Fruit fly (Drosophila melanogaster) whole organism, embryonic: ENCODE measurements around the gene Mlc-c.

Source experiments
- ATbp ChIP-seq: fragments of 200-800 bp; sonication (Bioruptor generic); optimal IDR thresholded peaks from 2 replicates; lab custom pipeline; 2017; ENCODE audit warnings: missing biosample characterization, mild to moderate bottlenecking, missing genetic modification characterization, missing genetic modification reagents
- BEAF-32 ChIP-seq: fragments of 200-800 bp; sonication (Bioruptor generic); optimal IDR thresholded peaks from 3 replicates; lab custom pipeline; 2017; ENCODE audit warnings: missing biosample characterization, missing genetic modification characterization, mild to moderate bottlenecking, moderate library complexity, missing genetic modification reagents
- CG10267 ChIP-seq: fragments of 200-800 bp; sonication (Bioruptor generic); optimal IDR thresholded peaks from 2 replicates; lab custom pipeline; 2018; ENCODE audit warnings: missing biosample characterization, mild to moderate bottlenecking, missing genetic modification characterization, moderate library complexity
- CG10321 ChIP-seq: fragments of 200-800 bp; sonication (Bioruptor generic); IDR thresholded peaks from 2 replicates; pipeline ENCODE4 v1.3.6; 2022; ENCODE audit warnings: missing biosample characterization, missing genetic modification characterization
- CG11247 ChIP-seq: fragments of 200-800 bp; sonication (Bioruptor generic); IDR thresholded peaks from 2 replicates; pipeline ENCODE4 v1.3.6; 2022; ENCODE audit warnings: missing biosample characterization, missing genetic modification characterization
- CG11695 ChIP-seq: fragments of 200-800 bp; sonication (Bioruptor generic); IDR thresholded peaks from 3 replicates; pipeline ENCODE4 v1.3.6; 2022; ENCODE audit warnings: missing biosample characterization, missing genetic modification characterization
- CG12219 ChIP-seq: fragments of 200-800 bp; sonication (Bioruptor generic); optimal IDR thresholded peaks from 3 replicates; lab custom pipeline; 2018; ENCODE audit warnings: missing biosample characterization, mild to moderate bottlenecking, missing genetic modification characterization
- CG13624 ChIP-seq: fragments of 200-800 bp; sonication (Bioruptor generic); optimal IDR thresholded peaks from 2 replicates; lab custom pipeline; 2016; ENCODE audit warnings: missing biosample characterization, missing genetic modification characterization
- CG14441 ChIP-seq: fragments of 200-800 bp; sonication (Bioruptor generic); IDR thresholded peaks from 2 replicates; pipeline ENCODE4 v1.3.6; 2022; ENCODE audit warnings: missing biosample characterization, missing genetic modification characterization
- CG14667 ChIP-seq: fragments of 200-800 bp; sonication (Bioruptor generic); IDR thresholded peaks from 2 replicates; pipeline ENCODE4 v1.3.6; 2022; ENCODE audit warnings: missing biosample characterization, missing genetic modification characterization
- CG15514 ChIP-seq: fragments of 200-800 bp; sonication (Bioruptor generic); optimal IDR thresholded peaks from 3 replicates; lab custom pipeline; 2017; ENCODE audit warnings: missing biosample characterization, missing genetic modification characterization, mild to moderate bottlenecking, moderate library complexity, missing genetic modification reagents
- CG15601 ChIP-seq: fragments of 200-800 bp; sonication (Bioruptor generic); optimal IDR thresholded peaks from 3 replicates; lab custom pipeline; 2019; ENCODE audit warnings: missing biosample characterization, mild to moderate bottlenecking, missing genetic modification characterization, moderate library complexity
- CG16813 ChIP-seq: fragments of 200-800 bp; sonication (Bioruptor generic); IDR thresholded peaks from 3 replicates; pipeline ENCODE4 v1.3.6; 2022; ENCODE audit warnings: missing biosample characterization, missing genetic modification characterization; ENCODE audit not compliant: partially characterized antibody
- CG17186 ChIP-seq: fragments of 200-800 bp; sonication (Bioruptor generic); optimal IDR thresholded peaks from 3 replicates; lab custom pipeline; 2017; ENCODE audit warnings: missing biosample characterization, missing genetic modification reagents, missing genetic modification characterization
- CG1832 ChIP-seq: fragments of 200-800 bp; sonication (Bioruptor generic); optimal IDR thresholded peaks from 2 replicates; lab custom pipeline; 2017; ENCODE audit warnings: missing biosample characterization, mild to moderate bottlenecking, missing genetic modification characterization, inconsistent platforms
- CG30403 ChIP-seq: fragments of 200-800 bp; sonication (Bioruptor generic); optimal IDR thresholded peaks from 3 replicates; lab custom pipeline; 2016; ENCODE audit warnings: missing biosample characterization, missing genetic modification characterization
- CG3163 ChIP-seq: fragments of 200-800 bp; sonication (Bioruptor generic); optimal IDR thresholded peaks from 3 replicates; lab custom pipeline; 2016; ENCODE audit warnings: missing biosample characterization, missing genetic modification characterization
- CG3407 ChIP-seq: fragments of 200-800 bp; sonication (Bioruptor generic); optimal IDR thresholded peaks from 2 replicates; lab custom pipeline; 2018; ENCODE audit warnings: missing biosample characterization, mild to moderate bottlenecking, missing genetic modification characterization
- CG3847 ChIP-seq: fragments of 200-800 bp; sonication (Bioruptor generic); IDR thresholded peaks from 2 replicates; pipeline ENCODE4 v1.3.6; 2022; ENCODE audit warnings: missing biosample characterization, missing genetic modification characterization
- CG3995 ChIP-seq: fragments of 200-800 bp; sonication (Bioruptor generic); optimal IDR thresholded peaks from 3 replicates; lab custom pipeline; 2016; ENCODE audit warnings: missing biosample characterization, missing genetic modification characterization
- CG6654 ChIP-seq: fragments of 200-800 bp; sonication (Bioruptor generic); optimal IDR thresholded peaks from 2 replicates; lab custom pipeline; 2017; ENCODE audit warnings: missing biosample characterization, mild to moderate bottlenecking, missing genetic modification characterization
- CG7786 ChIP-seq: fragments of 200-800 bp; sonication (Bioruptor generic); optimal IDR thresholded peaks from 2 replicates; lab custom pipeline; 2016; ENCODE audit warnings: missing biosample characterization, missing genetic modification characterization
- CG7963 ChIP-seq: fragments of 200-800 bp; sonication (Bioruptor generic); IDR thresholded peaks from 3 replicates; pipeline ENCODE4 v1.3.6; 2022; ENCODE audit warnings: missing biosample characterization, missing genetic modification characterization; ENCODE audit not compliant: partially characterized antibody
- CG8359 ChIP-seq: fragments of 200-800 bp; sonication (Bioruptor generic); optimal IDR thresholded peaks from 2 replicates; lab custom pipeline; 2017; ENCODE audit warnings: missing biosample characterization, mild to moderate bottlenecking, missing genetic modification characterization, borderline replicate concordance
- CG9727 ChIP-seq: fragments of 200-800 bp; sonication (Bioruptor generic); optimal IDR thresholded peaks from 3 replicates; lab custom pipeline; 2017; ENCODE audit warnings: missing biosample characterization, mild to moderate bottlenecking, missing genetic modification characterization
- Doc2 ChIP-seq: fragments of 200-800 bp; sonication (Bioruptor generic); IDR thresholded peaks from 2 replicates; pipeline ENCODE4 v1.3.6; 2022; ENCODE audit warnings: missing biosample characterization, missing genetic modification characterization
- E2f2 ChIP-seq: fragments of 200-800 bp; sonication (Bioruptor generic); IDR thresholded peaks from 2 replicates; pipeline ENCODE4 v1.3.6; 2022; ENCODE audit warnings: missing biosample characterization, missing genetic modification characterization
- HLH4C ChIP-seq: fragments of 200-800 bp; sonication (Bioruptor generic); IDR thresholded peaks from 3 replicates; pipeline ENCODE4 v1.3.6; 2022; ENCODE audit warnings: missing biosample characterization, missing genetic modification characterization; ENCODE audit not compliant: partially characterized antibody
- HmgD ChIP-seq: fragments of 200-800 bp; sonication (Bioruptor generic); optimal IDR thresholded peaks from 3 replicates; lab custom pipeline; 2016; ENCODE audit warnings: missing biosample characterization, missing genetic modification characterization
- Jarid2 ChIP-seq: fragments of 200-800 bp; sonication (Bioruptor generic); optimal IDR thresholded peaks from 3 replicates; lab custom pipeline; 2017; ENCODE audit warnings: mild to moderate bottlenecking, missing biosample characterization, missing genetic modification reagents, missing genetic modification characterization
- Max ChIP-seq: fragments of 200-800 bp; sonication (Bioruptor generic); optimal IDR thresholded peaks from 2 replicates; lab custom pipeline; 2016; ENCODE audit warnings: missing biosample characterization, mild to moderate bottlenecking, missing genetic modification characterization
- Myb ChIP-seq: fragments of 200-800 bp; sonication (Bioruptor generic); optimal IDR thresholded peaks from 2 replicates; lab custom pipeline; 2016; ENCODE audit warnings: missing biosample characterization, missing genetic modification characterization
- Neu2 ChIP-seq: fragments of 200-800 bp; sonication (Bioruptor generic); optimal IDR thresholded peaks from 3 replicates; lab custom pipeline; 2016; ENCODE audit warnings: missing biosample characterization, missing genetic modification characterization, borderline replicate concordance
- Poxn ChIP-seq: fragments of 200-800 bp; sonication (Bioruptor generic); IDR thresholded peaks from 2 replicates; pipeline ENCODE4 v1.3.6; 2022; ENCODE audit warnings: missing biosample characterization, missing genetic modification characterization
- bcd ChIP-seq: fragments of 200-800 bp; sonication (Bioruptor generic); optimal IDR thresholded peaks from 2 replicates; lab custom pipeline; 2017; ENCODE audit warnings: missing biosample characterization, mild to moderate bottlenecking, missing genetic modification characterization
- cg ChIP-seq: fragments of 200-800 bp; sonication (Bioruptor generic); optimal IDR thresholded peaks from 3 replicates; lab custom pipeline; 2019; ENCODE audit warnings: missing biosample characterization, mild to moderate bottlenecking, missing genetic modification characterization, moderate library complexity
- da ChIP-seq: fragments of 200-800 bp; sonication (Bioruptor generic); optimal IDR thresholded peaks from 2 replicates; lab custom pipeline; 2016; ENCODE audit warnings: missing biosample characterization, missing genetic modification characterization
- hb ChIP-seq: fragments of 200-800 bp; sonication (Bioruptor generic); IDR thresholded peaks from 3 replicates; pipeline ENCODE4 v1.3.6; 2022; ENCODE audit warnings: missing biosample characterization, missing genetic modification characterization; ENCODE audit not compliant: partially characterized antibody
- inv ChIP-seq: fragments of 200-800 bp; sonication (Bioruptor generic); IDR thresholded peaks from 2 replicates; pipeline ENCODE4 v1.3.6; 2022; ENCODE audit warnings: missing biosample characterization, missing genetic modification characterization; ENCODE audit not compliant: partially characterized antibody
- jumu ChIP-seq: fragments of 200-800 bp; sonication (Bioruptor generic); optimal IDR thresholded peaks from 3 replicates; lab custom pipeline; 2016; ENCODE audit warnings: missing biosample characterization, missing genetic modification characterization
- klu ChIP-seq: fragments of 200-800 bp; sonication (Bioruptor generic); IDR thresholded peaks from 2 replicates; pipeline ENCODE4 v1.3.6; 2022; ENCODE audit warnings: missing biosample characterization, missing genetic modification characterization
- nerfin-2 ChIP-seq: fragments of 200-800 bp; sonication (Bioruptor generic); IDR thresholded peaks from 2 replicates; pipeline ENCODE4 v1.3.6; 2022; ENCODE audit warnings: missing biosample characterization, missing genetic modification characterization; ENCODE audit not compliant: partially characterized antibody
- nmo ChIP-seq: fragments of 200-800 bp; sonication (Bioruptor generic); optimal IDR thresholded peaks from 2 replicates; lab custom pipeline; 2018; ENCODE audit warnings: missing biosample characterization, mild to moderate bottlenecking, missing genetic modification characterization, moderate library complexity
- phol ChIP-seq: fragments of 200-800 bp; sonication (Bioruptor generic); optimal IDR thresholded peaks from 3 replicates; lab custom pipeline; 2018; ENCODE audit warnings: missing biosample characterization, mild to moderate bottlenecking, missing genetic modification characterization, moderate library complexity
- stwl ChIP-seq: fragments of 200-800 bp; sonication (Bioruptor generic); optimal IDR thresholded peaks from 3 replicates; lab custom pipeline; 2018; ENCODE audit warnings: missing biosample characterization, mild to moderate bottlenecking, missing genetic modification characterization, moderate library complexity
- tio ChIP-seq: fragments of 200-800 bp; sonication (Bioruptor generic); optimal IDR thresholded peaks from 2 replicates; lab custom pipeline; 2017; ENCODE audit warnings: missing biosample characterization, missing genetic modification characterization, inconsistent platforms
- unc-4 ChIP-seq: fragments of 200-800 bp; sonication (Bioruptor generic); IDR thresholded peaks from 2 replicates; pipeline ENCODE4 v1.3.6; 2022; ENCODE audit warnings: missing biosample characterization, missing genetic modification characterization; ENCODE audit not compliant: partially characterized antibody
- zf30C ChIP-seq: fragments of 200-800 bp; sonication (Bioruptor generic); optimal IDR thresholded peaks from 3 replicates; lab custom pipeline; 2018; ENCODE audit warnings: missing biosample characterization, mild to moderate bottlenecking, missing genetic modification characterization

The Mlc-c gene

dm6 chrX:5621893-5622803, at the start of gene Mlc-c, which contains the start of gene Pop1 (continued):
- TF ChIP-seq Jarid2: no peak
- TF ChIP-seq HLH4C (GFP tag; lab: Robert Waterston, UW): peak; percentile 85
- TF ChIP-seq CG3407: no peak
- peak; percentile 88 for TF ChIP-seq CG16813 (GFP tag; lab: Robert Waterston, UW)
- peak; percentile 79 for TF ChIP-seq CG10321 (GFP tag; lab: Robert Waterston, UW)
- TF ChIP-seq Doc2 (GFP tag; lab: Robert Waterston, UW): no peak
- peak; percentile 20 for TF ChIP-seq CG15601 (tag; lab: Kevin White, UChicago)
- TF ChIP-seq CG17186 (GFP tag; lab: Kevin White, UChicago): peak; percentile 71
- peak; percentile 89 for TF ChIP-seq unc-4 (GFP tag; lab: Robert Waterston, UW)
- TF ChIP-seq CG6654 (GFP tag; lab: Kevin White, UChicago): no peak
- TF ChIP-seq HmgD (GFP tag; lab: Kevin White, UChicago): no peak
- no peak for TF ChIP-seq da (GFP tag; lab: Kevin White, UChicago)
- peak; percentile 88 for TF ChIP-seq E2f2 (GFP tag; lab: Robert Waterston, UW)
- TF ChIP-seq CG3163 (GFP tag; lab: Kevin White, UChicago): no peak
- TF ChIP-seq CG13624 (GFP tag; lab: Kevin White, UChicago): no peak
- peak; percentile 22 for TF ChIP-seq jumu (GFP tag; lab: Kevin White, UChicago)
- no peak for TF ChIP-seq CG30403 (GFP tag; lab: Kevin White, UChicago)
- no peak for TF ChIP-seq CG9727 (GFP tag; lab: Kevin White, UChicago)
- TF ChIP-seq CG10267 (tag; lab: Kevin White, UChicago): peak; percentile 32
- peak; percentile 60 for TF ChIP-seq stwl (tag; lab: Kevin White, UChicago)
- TF ChIP-seq cg (GFP tag; lab: Kevin White, UChicago): peak; percentile 48
- peak; percentile 53 for TF ChIP-seq Myb (GFP tag; lab: Kevin White, UChicago)
- TF ChIP-seq tio: no peak
- peak; percentile 63 for TF ChIP-seq CG3847
- TF ChIP-seq klu (GFP tag; lab: Robert Waterston, UW): no peak
- TF ChIP-seq bcd (GFP tag; lab: Kevin White, UChicago): no peak
- TF ChIP-seq Poxn (GFP tag; lab: Robert Waterston, UW): no peak
- no peak for TF ChIP-seq ATbp (GFP tag; lab: Kevin White, UChicago)
- TF ChIP-seq CG7786 (GFP tag; lab: Kevin White, UChicago): no peak
- TF ChIP-seq CG11247: no peak
- TF ChIP-seq nmo (GFP tag; lab: Kevin White, UChicago): peak; percentile 26
- peak; percentile 85 for TF ChIP-seq CG7963 (GFP tag; lab: Robert Waterston, UW)
- no peak for TF ChIP-seq CG14441 (GFP tag; lab: Robert Waterston, UW)
- TF ChIP-seq CG8359 (GFP tag; lab: Kevin White, UChicago): no peak
- peak; percentile 25 for TF ChIP-seq Max (GFP tag; lab: Kevin White, UChicago)
- peak; percentile 89 for TF ChIP-seq inv
- no peak for TF ChIP-seq CG12219 (GFP tag; lab: Kevin White, UChicago)
- TF ChIP-seq nerfin-2 (GFP tag; lab: Robert Waterston, UW): peak; percentile 87
- peak; percentile 92 for TF ChIP-seq BEAF-32
- peak; percentile 78 for TF ChIP-seq CG15514 (GFP tag; lab: Kevin White, UChicago)
- TF ChIP-seq Neu2 (GFP tag; lab: Kevin White, UChicago): no peak
- TF ChIP-seq CG3995 (GFP tag; lab: Kevin White, UChicago): no peak
- TF ChIP-seq hb (GFP tag; lab: Robert Waterston, UW): peak; percentile 89
- TF ChIP-seq CG14667 (GFP tag; lab: Robert Waterston, UW): no peak
- no peak for TF ChIP-seq zf30C (GFP tag; lab: Kevin White, UChicago)
- TF ChIP-seq CG1832: peak; percentile 72
- TF ChIP-seq phol (tag; lab: Kevin White, UChicago): peak; percentile 6
- no peak for TF ChIP-seq CG11695 (GFP tag; lab: Robert Waterston, UW)
